Fruit fly (Drosophila melanogaster): ENCODE measurements around the gene CG7017.

The CG7017 gene

DNA sequence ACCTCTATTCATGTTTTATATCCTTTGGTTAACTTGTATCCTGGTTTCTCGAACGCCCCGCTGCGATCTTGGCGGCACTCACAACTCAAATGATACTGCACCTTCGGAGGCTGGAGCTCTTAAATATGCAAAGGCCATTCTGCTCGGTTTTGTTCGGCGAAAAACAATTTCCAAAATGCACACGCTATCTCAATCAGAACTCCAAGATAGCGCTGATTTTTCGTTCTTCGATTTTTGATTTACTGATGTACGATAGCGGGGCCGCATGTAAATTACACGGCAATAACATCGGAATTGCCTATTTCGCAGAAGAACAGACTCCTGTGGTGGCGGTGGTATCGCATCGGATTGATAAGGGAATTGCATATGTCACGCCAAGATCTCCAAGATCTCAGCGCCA lies at the start of gene CG7017:
TSS of gene CG7017 (minus strand) at position 101 of the 400 bp plus-strand sequence.
- no peak for TF ChIP-seq bab1 (GFP tag; optimal IDR thresholded peaks at IDR 0.05)
- TF ChIP-seq pad (GFP tag; optimal IDR thresholded peaks at IDR 0.05): no peak
- TF ChIP-seq CG7101 (tag; optimal IDR thresholded peaks at IDR 0.05): no peak
- no peak for TF ChIP-seq Clk (GFP tag; optimal IDR thresholded peaks at IDR 0.05)

- peak; percentile 50 for TF ChIP-seq tj (GFP tag; optimal IDR thresholded peaks at IDR 0.05)
- TF ChIP-seq kay (GFP tag; ENCODE audit: borderline replicate concordance): peak; percentile 86
- peak; percentile 92 for TF ChIP-seq CG14711 (tag; optimal IDR thresholded peaks at IDR 0.05)
- TF ChIP-seq pad (GFP tag; optimal IDR thresholded peaks at IDR 0.05): peak; percentile 71
- TF ChIP-seq Hr96 (GFP tag; optimal IDR thresholded peaks at IDR 0.05): peak; percentile 84
- peak; percentile 85 for TF ChIP-seq toe (GFP tag; optimal IDR thresholded peaks at IDR 0.05)
- TF ChIP-seq CG12768 (GFP tag; optimal IDR thresholded peaks at IDR 0.05): peak; percentile 95
- TF ChIP-seq cic (GFP tag; optimal IDR thresholded peaks at IDR 0.05): peak; percentile 35
- TF ChIP-seq CG7101 (tag; optimal IDR thresholded peaks at IDR 0.05): peak; percentile 87
- peak; percentile 90 for TF ChIP-seq Clk (GFP tag; optimal IDR thresholded peaks at IDR 0.05)
- TF ChIP-seq cnc (optimal IDR thresholded peaks at IDR 0.05): no peak
- TF ChIP-seq CG11617 (GFP tag; optimal IDR thresholded peaks at IDR 0.05): peak; percentile 74
- TF ChIP-seq CG5204 (GFP tag; optimal IDR thresholded peaks at IDR 0.05): peak; percentile 90
- TF ChIP-seq Mnt (GFP tag; optimal IDR thresholded peaks at IDR 0.05): peak; percentile 4
- TF ChIP-seq Crg-1 (GFP tag; optimal IDR thresholded peaks at IDR 0.05): peak; percentile 38
- peak; percentile 94 for TF ChIP-seq CG7045 (GFP tag; optimal IDR thresholded peaks at IDR 0.05)
- peak; percentile 17 for TF ChIP-seq bab1 (GFP tag; optimal IDR thresholded peaks at IDR 0.05)
- TF ChIP-seq CG33017 (tag; optimal IDR thresholded peaks at IDR 0.05): peak; percentile 93
- TF ChIP-seq ovo (GFP tag; optimal IDR thresholded peaks at IDR 0.05): peak; percentile 40
- TF ChIP-seq CG1620 (GFP tag; optimal IDR thresholded peaks at IDR 0.05): peak; percentile 22
Observed at dm6 chr3L:20247513-20248173, 35.7 kb upstream of the CG7017 start, which contains the start of gene rdgC. rdgC (plus strand) TSS chr3L:20248080.

DNA sequence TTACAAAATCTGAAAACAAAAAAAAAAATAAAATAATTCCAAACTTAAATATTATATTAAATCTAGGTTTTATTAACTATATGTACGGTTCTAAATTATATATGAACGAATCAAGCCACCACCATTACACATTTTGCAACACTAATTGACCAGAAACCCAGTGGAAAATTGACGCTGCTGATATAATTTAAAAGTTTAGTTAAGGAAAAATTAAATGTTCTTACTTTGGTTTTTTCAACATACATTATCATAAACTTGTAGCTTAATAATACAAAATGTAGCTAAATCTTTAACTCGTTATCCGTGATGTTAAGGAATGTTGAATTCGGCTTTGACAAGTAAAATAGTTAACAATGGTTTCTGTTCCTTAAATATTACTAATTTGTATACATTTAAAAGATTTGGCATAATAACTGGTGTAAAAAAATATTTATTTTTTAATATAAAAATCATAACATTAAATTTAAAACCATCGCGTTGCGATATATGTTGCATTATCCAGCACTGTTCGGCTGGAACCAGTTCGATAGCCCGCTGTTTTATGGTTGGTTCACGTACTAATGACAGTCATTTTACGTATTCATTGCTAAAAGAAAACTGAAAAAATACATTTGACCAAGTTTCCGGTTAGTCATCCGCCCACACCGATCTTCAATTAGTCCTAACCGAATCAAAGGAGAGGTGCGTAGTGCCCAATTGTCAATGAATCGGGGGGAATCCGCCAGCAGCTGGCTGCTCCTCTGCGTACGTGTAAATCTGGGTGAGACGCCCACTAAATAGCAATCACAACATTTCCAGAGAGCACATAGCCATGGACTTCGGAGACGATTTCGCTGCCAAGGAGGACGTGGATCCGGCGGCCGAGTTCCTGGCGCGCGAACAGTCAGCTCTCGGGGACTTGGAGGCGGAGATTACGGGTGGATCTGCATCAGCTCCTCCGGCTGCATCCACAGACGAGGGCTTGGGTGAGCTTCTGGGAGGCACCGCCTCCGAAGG lies 30.4 kb upstream of the CG7017 start:
- TF ChIP-seq bab1 (GFP tag; optimal IDR thresholded peaks at IDR 0.05) (peak; percentile 1), CG7045 (GFP tag; optimal IDR thresholded peaks at IDR 0.05) (peak; percentile 57), cic (GFP tag; optimal IDR thresholded peaks at IDR 0.05) (no peak), CG5204 (GFP tag; optimal IDR thresholded peaks at IDR 0.05) (peak; percentile 52), CG14711 (tag; optimal IDR thresholded peaks at IDR 0.05) (peak; percentile 68), toe (GFP tag; optimal IDR thresholded peaks at IDR 0.05) (peak; percentile 51), kay (GFP tag; ENCODE audit: borderline replicate concordance) (peak; percentile 82), Mnt (GFP tag; optimal IDR thresholded peaks at IDR 0.05) (peak; percentile 17), CG11617 (GFP tag; optimal IDR thresholded peaks at IDR 0.05) (peak; percentile 78), CG33017 (tag; optimal IDR thresholded peaks at IDR 0.05) (peak; percentile 50), tj (GFP tag; optimal IDR thresholded peaks at IDR 0.05) (peak; percentile 34), CG7101 (tag; optimal IDR thresholded peaks at IDR 0.05) (peak; percentile 70), pad (GFP tag; optimal IDR thresholded peaks at IDR 0.05) (peak; percentile 60), CG12768 (GFP tag; optimal IDR thresholded peaks at IDR 0.05) (peak; percentile 66), cnc (optimal IDR thresholded peaks at IDR 0.05) (no peak), CG1620 (GFP tag; optimal IDR thresholded peaks at IDR 0.05) (peak; percentile 12), ovo (GFP tag; optimal IDR thresholded peaks at IDR 0.05) (peak; percentile 36), Clk (GFP tag; optimal IDR thresholded peaks at IDR 0.05) (peak; percentile 47), Hr96 (GFP tag; optimal IDR thresholded peaks at IDR 0.05) (peak; percentile 17), Crg-1 (GFP tag; optimal IDR thresholded peaks at IDR 0.05) (peak; percentile 40)

DNA sequence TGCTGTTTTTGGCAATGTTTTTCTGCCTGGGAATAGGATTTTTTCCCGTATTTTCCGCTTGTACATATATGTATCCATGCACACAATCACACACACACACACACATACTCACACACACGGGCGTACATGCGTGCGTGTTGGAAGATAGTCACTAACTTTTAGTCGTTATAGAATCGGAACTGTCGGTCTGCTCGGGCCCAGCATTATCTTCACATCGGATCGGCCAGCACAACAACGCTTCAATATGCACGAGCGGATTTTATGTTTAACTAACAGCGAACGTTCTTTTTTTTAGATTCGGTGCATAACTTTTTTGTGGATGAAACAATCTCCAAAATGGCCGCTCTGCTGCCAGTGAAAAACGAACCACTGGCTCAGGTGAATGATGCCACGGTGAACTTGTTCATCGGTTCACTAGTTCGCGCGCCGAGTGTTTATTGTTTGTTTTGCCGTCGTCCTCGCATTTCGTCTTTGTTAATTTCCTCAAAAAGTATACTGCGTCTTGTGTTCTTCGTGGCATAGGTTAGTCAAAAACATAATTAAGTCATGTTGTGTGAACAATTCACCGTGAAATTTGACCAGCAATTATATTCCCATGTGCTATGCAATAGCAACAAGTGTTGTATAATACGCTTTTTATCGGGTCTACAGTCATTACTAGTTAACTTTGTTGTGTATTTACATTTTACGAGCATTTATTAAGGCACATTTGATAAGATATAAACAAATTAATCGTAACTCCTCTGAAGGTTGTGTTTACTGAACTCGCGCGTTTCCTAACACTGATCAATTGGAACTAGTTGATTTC lies 29.4 kb upstream of the CG7017 start, which contains the start of the genes CG6951 and CG17233:
TSS of gene CG6951 (plus strand) at position 105 of the 808 bp plus-strand sequence.
TSS of gene CG17233 (minus strand) at position 741 of the 808 bp plus-strand sequence.
- peak; percentile 19 for TF ChIP-seq toe (GFP tag; optimal IDR thresholded peaks at IDR 0.05)
- TF ChIP-seq Mnt (GFP tag; optimal IDR thresholded peaks at IDR 0.05): peak; percentile 38
- no peak for TF ChIP-seq ovo (GFP tag; optimal IDR thresholded peaks at IDR 0.05)
- no peak for TF ChIP-seq cnc (optimal IDR thresholded peaks at IDR 0.05)
- TF ChIP-seq kay (GFP tag; ENCODE audit: borderline replicate concordance): no peak
- no peak for TF ChIP-seq pad (GFP tag; optimal IDR thresholded peaks at IDR 0.05)
- no peak for TF ChIP-seq CG7045 (GFP tag; optimal IDR thresholded peaks at IDR 0.05)
- TF ChIP-seq CG12768 (GFP tag; optimal IDR thresholded peaks at IDR 0.05): no peak
- TF ChIP-seq CG5204 (GFP tag; optimal IDR thresholded peaks at IDR 0.05): no peak
- TF ChIP-seq Crg-1 (GFP tag; optimal IDR thresholded peaks at IDR 0.05): no peak
- no peak for TF ChIP-seq cic (GFP tag; optimal IDR thresholded peaks at IDR 0.05)
- TF ChIP-seq CG11617 (GFP tag; optimal IDR thresholded peaks at IDR 0.05): no peak
- TF ChIP-seq bab1 (GFP tag; optimal IDR thresholded peaks at IDR 0.05): peak; percentile 26
- no peak for TF ChIP-seq tj (GFP tag; optimal IDR thresholded peaks at IDR 0.05)
- TF ChIP-seq CG1620 (GFP tag; optimal IDR thresholded peaks at IDR 0.05): no peak
- TF ChIP-seq CG14711 (tag; optimal IDR thresholded peaks at IDR 0.05): no peak
- no peak for TF ChIP-seq CG33017 (tag; optimal IDR thresholded peaks at IDR 0.05)
- no peak for TF ChIP-seq Clk (GFP tag; optimal IDR thresholded peaks at IDR 0.05)
- peak; percentile 34 for TF ChIP-seq Hr96 (GFP tag; optimal IDR thresholded peaks at IDR 0.05)
- TF ChIP-seq CG7101 (tag; optimal IDR thresholded peaks at IDR 0.05): no peak

Data from whole organism, adult.